Worm (Caenorhabditis elegans): ENCODE data around the gene sup-18.

sup-18 gene

ce11 chrIII:7854494-7855184 lies 24.1 kb downstream of the sup-18 start, which contains the start of gene rpl-35 (continued):
- TF ChIP-seq ceh-16 (tag; optimal IDR thresholded peaks at IDR 0.05) = peak; percentile 82
- TF ChIP-seq elt-2 (tag; optimal IDR thresholded peaks at IDR 0.05) = peak; percentile 97
- TF ChIP-seq unc-39 (tag; optimal IDR thresholded peaks at IDR 0.05) = peak; percentile 53
- peak; percentile 92 for TF ChIP-seq nhr-76 (tag; optimal IDR thresholded peaks at IDR 0.05)
- peak; percentile 97 for TF ChIP-seq R02D3.7 (tag; optimal IDR thresholded peaks at IDR 0.05)
- peak; percentile 99 for TF ChIP-seq nfya-1 (tag; optimal IDR thresholded peaks at IDR 0.05; ENCODE audit: insufficient read depth)
- TF ChIP-seq zag-1 (tag; optimal IDR thresholded peaks at IDR 0.05) = peak; percentile 93
- TF ChIP-seq jun-1 (tag; optimal IDR thresholded peaks at IDR 0.05) = peak; percentile 99
- TF ChIP-seq nhr-67 (tag; optimal IDR thresholded peaks at IDR 0.05) = peak; percentile 26
- TF ChIP-seq ZK546.5 (tag; optimal IDR thresholded peaks at IDR 0.05) = peak; percentile 79
- TF ChIP-seq fkh-10 (GFP tag; optimal IDR thresholded peaks at IDR 0.05) = peak; percentile 99
- peak; percentile 100 for TF ChIP-seq nhr-25 (tag; optimal IDR thresholded peaks at IDR 0.05)
- no peak for TF ChIP-seq eor-1 (tag; optimal IDR thresholded peaks at IDR 0.05)
- peak; percentile 97 for TF ChIP-seq fos-1 (tag; optimal IDR thresholded peaks at IDR 0.05)
- TF ChIP-seq unc-62 (GFP tag; optimal IDR thresholded peaks at IDR 0.05) = peak; percentile 99
- peak; percentile 95 for TF ChIP-seq aly-2 (tag; optimal IDR thresholded peaks at IDR 0.05)
- TF ChIP-seq pqm-1 (tag; optimal IDR thresholded peaks at IDR 0.05) = peak; percentile 98
- TF ChIP-seq lin-15B (tag; optimal IDR thresholded peaks at IDR 0.05) = peak; percentile 100
- TF ChIP-seq nhr-77 (tag; optimal IDR thresholded peaks at IDR 0.05) = peak; percentile 96
- peak; percentile 100 for TF ChIP-seq lsy-12 (tag; optimal IDR thresholded peaks at IDR 0.05)

- TF ChIP-seq nhr-11 (tag; optimal IDR thresholded peaks at IDR 0.05) (no peak), egl-5 (tag; optimal IDR thresholded peaks at IDR 0.05) (peak; percentile 6), nhr-76 (tag; optimal IDR thresholded peaks at IDR 0.05) (no peak), sea-2 (GFP tag; optimal IDR thresholded peaks at IDR 0.05) (no peak), elt-3 (tag; optimal IDR thresholded peaks at IDR 0.05) (no peak), unc-62 (GFP tag; optimal IDR thresholded peaks at IDR 0.05) (no peak), lin-39 (tag; optimal IDR thresholded peaks at IDR 0.05) (no peak), elt-2 (tag; optimal IDR thresholded peaks at IDR 0.05) (no peak), nhr-43 (tag; optimal IDR thresholded peaks at IDR 0.05; ENCODE audit: poor library complexity, severe bottlenecking) (no peak), mml-1 (tag; optimal IDR thresholded peaks at IDR 0.05) (no peak), nfya-1 (tag; optimal IDR thresholded peaks at IDR 0.05; ENCODE audit: insufficient read depth) (peak; percentile 29), unc-39 (tag; optimal IDR thresholded peaks at IDR 0.05) (no peak)
Observed at ce11 chrIII:7848173-7848572, 30.5 kb downstream of the sup-18 start.

- no peak for TF ChIP-seq nhr-12 (tag; optimal IDR thresholded peaks at IDR 0.05)
- no peak for TF ChIP-seq skn-1 (tag; optimal IDR thresholded peaks at IDR 0.05)
- TF ChIP-seq ceh-9 (tag; optimal IDR thresholded peaks at IDR 0.05) = no peak
Observed at ce11 chrIII:7843536-7843935, 35.2 kb downstream of the sup-18 start, which contains the start of gene ZK652.8. Gene ZK652.8 (minus strand): TSS chrIII:7843636.

ce11 chrIII:7838907-7839642 lies 39.6 kb downstream of the sup-18 start, which contains the start of gene ceh-23:
Gene ceh-23 (plus strand): TSS chrIII:7839592.
- no peak for TF ChIP-seq ceh-28 (tag; optimal IDR thresholded peaks at IDR 0.05)
- no peak for TF ChIP-seq elt-3 (tag; optimal IDR thresholded peaks at IDR 0.05)
- no peak for TF ChIP-seq eor-1 (tag; optimal IDR thresholded peaks at IDR 0.05)
- TF ChIP-seq hmg-11 (tag; optimal IDR thresholded peaks at IDR 0.05) = no peak
- TF ChIP-seq lin-15B (tag; optimal IDR thresholded peaks at IDR 0.05) = no peak
- no peak for TF ChIP-seq elt-2 (tag; optimal IDR thresholded peaks at IDR 0.05)
- no peak for TF ChIP-seq ama-1 (optimal IDR thresholded peaks at IDR 0.05)
- no peak for TF ChIP-seq zag-1 (tag; optimal IDR thresholded peaks at IDR 0.05)
- no peak for TF ChIP-seq elt-1 (tag; optimal IDR thresholded peaks at IDR 0.05)
- no peak for TF ChIP-seq nhr-23 (tag; optimal IDR thresholded peaks at IDR 0.05)
